Worm (Caenorhabditis elegans) whole organism, early embryonic: ENCODE data around the gene Y116F11B.6.

Source experiments
- B0310.2 ChIP-seq: sonication (generic microtip); optimal IDR thresholded peaks from 2 replicates; lab custom pipeline; 2016; ENCODE audit warnings: mild to moderate bottlenecking, missing genetic modification characterization, missing compliant biosample characterization
- F13C5.2 ChIP-seq: sonication (generic microtip); optimal IDR thresholded peaks from 2 replicates; lab custom pipeline; 2017; ENCODE audit warnings: mild to moderate bottlenecking, missing genetic modification characterization, inconsistent platforms, missing compliant biosample characterization
- aly-1 ChIP-seq: sonication (generic microtip); optimal IDR thresholded peaks from 2 replicates; lab custom pipeline; 2016; ENCODE audit warnings: missing genetic modification characterization, missing compliant biosample characterization
- ama-1 ChIP-seq: fragments of 150-350 bp; optimal IDR thresholded peaks from 2 replicates; lab custom pipeline; 2014
- ceh-13 ChIP-seq: fragments of 200-800 bp; sonication (Bioruptor generic); optimal IDR thresholded peaks from 2 replicates; lab custom pipeline; 2018; ENCODE audit warnings: mild to moderate bottlenecking, missing genetic modification characterization, missing compliant biosample characterization
- ceh-36 ChIP-seq: sonication (generic microtip); optimal IDR thresholded peaks from 2 replicates; lab custom pipeline; 2016; ENCODE audit warnings: missing genetic modification characterization, inconsistent platforms, missing compliant biosample characterization
- ets-7 ChIP-seq: sonication (generic microtip); optimal IDR thresholded peaks from 2 replicates; lab custom pipeline; 2016; ENCODE audit warnings: missing genotype, missing genetic modification characterization, missing compliant biosample characterization
- flt-1 ChIP-seq: fragments of 200-800 bp; sonication (Bioruptor generic); IDR thresholded peaks from 2 replicates; pipeline ENCODE4 v1.3.6; 2022; ENCODE audit warnings: missing genetic modification characterization, missing compliant biosample characterization
- hmbx-1 ChIP-seq: sonication (generic microtip); optimal IDR thresholded peaks from 2 replicates; lab custom pipeline; 2016; ENCODE audit warnings: mild to moderate bottlenecking, missing genetic modification characterization, missing compliant biosample characterization
- hmg-4 ChIP-seq: fragments of 200-800 bp; sonication (Bioruptor generic); optimal IDR thresholded peaks from 2 replicates; lab custom pipeline; 2018; ENCODE audit warnings: mild to moderate bottlenecking, missing genetic modification characterization, missing compliant biosample characterization
- hnd-1 ChIP-seq: sonication (generic microtip); optimal IDR thresholded peaks from 2 replicates; lab custom pipeline; 2016; ENCODE audit warnings: missing genetic modification characterization, missing compliant biosample characterization
- pes-1 ChIP-seq: fragments of 200-800 bp; sonication (Bioruptor generic); IDR thresholded peaks from 2 replicates; pipeline ENCODE4 v1.3.6; 2022; ENCODE audit warnings: missing genetic modification reagents, missing genetic modification characterization, missing compliant biosample characterization
- scrt-1 ChIP-seq: fragments of 200-800 bp; sonication (Bioruptor generic); IDR thresholded peaks from 2 replicates; pipeline ENCODE4 v1.3.6; 2022; ENCODE audit warnings: missing genetic modification characterization, missing compliant biosample characterization
- sea-1 ChIP-seq: fragments of 200-800 bp; sonication (Bioruptor generic); conservative IDR thresholded peaks from 2 replicates; pipeline ENCODE4 v1.3.6; 2022; ENCODE audit warnings: missing genetic modification characterization, missing compliant biosample characterization
- tbx-11 ChIP-seq: fragments of 200-800 bp; sonication (Bioruptor generic); IDR thresholded peaks from 2 replicates; pipeline ENCODE4 v1.3.6; 2022; ENCODE audit warnings: missing genetic modification characterization, missing compliant biosample characterization
- tbx-37 ChIP-seq: fragments of 200-800 bp; sonication (Bioruptor generic); conservative IDR thresholded peaks from 2 replicates; pipeline ENCODE4 v1.3.6; 2022; ENCODE audit warnings: missing genetic modification reagents, missing genetic modification characterization, missing compliant biosample characterization
- tra-4 ChIP-seq: sonication (generic microtip); optimal IDR thresholded peaks from 2 replicates; lab custom pipeline; 2017; ENCODE audit warnings: missing genetic modification characterization, missing compliant biosample characterization

Gene Y116F11B.6

ce11 chrV:19856335-19856734, 10.6 kb upstream of the Y116F11B.6 start:
- TF ChIP-seq hmg-4 = no peak
- TF ChIP-seq hmbx-1 = no peak
- TF ChIP-seq tbx-11 (GFP tag; lab: Robert Waterston, UW) = no peak
- no peak for TF ChIP-seq tra-4 (tag; lab: Kevin White, UChicago)
- no peak for TF ChIP-seq B0310.2 (tag; lab: Kevin White, UChicago)
- no peak for TF ChIP-seq tbx-37
- no peak for TF ChIP-seq aly-1 (tag; lab: Kevin White, UChicago)
- TF ChIP-seq hnd-1 (tag; lab: Kevin White, UChicago) = no peak
- TF ChIP-seq pes-1 (GFP tag; lab: Robert Waterston, UW) = no peak
- TF ChIP-seq ets-7 = no peak
- TF ChIP-seq ceh-13 (GFP tag; lab: Kevin White, UChicago) = no peak

- TF ChIP-seq ama-1 = no peak
- TF ChIP-seq tbx-37 = no peak
- TF ChIP-seq hnd-1 (tag; lab: Kevin White, UChicago) = no peak
- no peak for TF ChIP-seq scrt-1 (GFP tag; lab: Robert Waterston, UW)
These were observed 7.8 kb upstream of the Y116F11B.6 start for ce11 chrV:19853610-19854009.

ce11 chrV:19848014-19848413, 2.2 kb upstream of the Y116F11B.6 start, which contains the start of gene Y116F11B.7:
Gene Y116F11B.7 (plus strand): TSS chrV:19848314.
- TF ChIP-seq aly-1 (tag; lab: Kevin White, UChicago) (no peak), scrt-1 (GFP tag; lab: Robert Waterston, UW) (no peak), pes-1 (GFP tag; lab: Robert Waterston, UW) (no peak), sea-1 (GFP tag; lab: Robert Waterston, UW) (no peak), flt-1 (GFP tag; lab: Robert Waterston, UW) (no peak), ceh-36 (no peak), hmbx-1 (no peak), B0310.2 (tag; lab: Kevin White, UChicago) (no peak), tbx-37 (no peak), ets-7 (no peak)

- no peak for TF ChIP-seq ama-1
- TF ChIP-seq ceh-36 = no peak
- TF ChIP-seq hnd-1 (tag; lab: Kevin White, UChicago) = no peak
- no peak for TF ChIP-seq B0310.2 (tag; lab: Kevin White, UChicago)
These were observed 9.6 kb downstream of the Y116F11B.6 start, which contains the start of gene srw-38 for ce11 chrV:19836142-19836541. Gene srw-38 (plus strand): TSS chrV:19836442.

- TF ChIP-seq ama-1 (no peak), sea-1 (GFP tag; lab: Robert Waterston, UW) (no peak), tbx-37 (no peak), scrt-1 (GFP tag; lab: Robert Waterston, UW) (no peak), hnd-1 (tag; lab: Kevin White, UChicago) (no peak), flt-1 (GFP tag; lab: Robert Waterston, UW) (no peak), aly-1 (tag; lab: Kevin White, UChicago) (no peak), ceh-13 (GFP tag; lab: Kevin White, UChicago) (no peak), ceh-36 (no peak), pes-1 (GFP tag; lab: Robert Waterston, UW) (no peak), B0310.2 (tag; lab: Kevin White, UChicago) (no peak), F13C5.2 (tag; lab: Kevin White, UChicago) (no peak), ets-7 (no peak), tra-4 (tag; lab: Kevin White, UChicago) (no peak), hmg-4 (no peak), tbx-11 (GFP tag; lab: Robert Waterston, UW) (no peak), hmbx-1 (no peak)
These were observed 14.2 kb downstream of the Y116F11B.6 start for ce11 chrV:19831588-19831987.

ce11 chrV:19830815-19831214, 15.0 kb downstream of the Y116F11B.6 start, which contains the start of gene pcp-4:
Gene pcp-4 (minus strand): TSS chrV:19831011.
- TF ChIP-seq flt-1 (GFP tag; lab: Robert Waterston, UW) (no peak), scrt-1 (GFP tag; lab: Robert Waterston, UW) (no peak), ama-1 (no peak), ceh-36 (no peak), tra-4 (tag; lab: Kevin White, UChicago) (no peak), tbx-37 (no peak), tbx-11 (GFP tag; lab: Robert Waterston, UW) (no peak), sea-1 (GFP tag; lab: Robert Waterston, UW) (no peak), hnd-1 (tag; lab: Kevin White, UChicago) (no peak)

ce11 chrV:19829225-19829624, 16.6 kb downstream of the Y116F11B.6 start:
- TF ChIP-seq ceh-36 (peak; percentile 88), hnd-1 (tag; lab: Kevin White, UChicago) (no peak)

- no peak for TF ChIP-seq hmg-4
- no peak for TF ChIP-seq tra-4 (tag; lab: Kevin White, UChicago)
- no peak for TF ChIP-seq ets-7
- TF ChIP-seq scrt-1 (GFP tag; lab: Robert Waterston, UW) = no peak
- no peak for TF ChIP-seq flt-1 (GFP tag; lab: Robert Waterston, UW)
- TF ChIP-seq sea-1 (GFP tag; lab: Robert Waterston, UW) = no peak
- TF ChIP-seq ceh-36 = peak; percentile 71
These were observed 18.3 kb downstream of the Y116F11B.6 start for ce11 chrV:19827481-19827880.

- no peak for TF ChIP-seq ets-7
- TF ChIP-seq B0310.2 (tag; lab: Kevin White, UChicago) = no peak
- TF ChIP-seq sea-1 (GFP tag; lab: Robert Waterston, UW) = no peak
- no peak for TF ChIP-seq ceh-13 (GFP tag; lab: Kevin White, UChicago)
- TF ChIP-seq F13C5.2 (tag; lab: Kevin White, UChicago) = no peak
- TF ChIP-seq flt-1 (GFP tag; lab: Robert Waterston, UW) = no peak
- no peak for TF ChIP-seq tbx-11 (GFP tag; lab: Robert Waterston, UW)
- TF ChIP-seq hmbx-1 = no peak
- no peak for TF ChIP-seq tbx-37
- no peak for TF ChIP-seq tra-4 (tag; lab: Kevin White, UChicago)
- TF ChIP-seq hmg-4 = no peak
- TF ChIP-seq ceh-36 = no peak
- no peak for TF ChIP-seq pes-1 (GFP tag; lab: Robert Waterston, UW)
- TF ChIP-seq aly-1 (tag; lab: Kevin White, UChicago) = no peak
These were observed 23.7 kb downstream of the Y116F11B.6 start, which contains the start of gene Y116F11B.17 for ce11 chrV:19822093-19822492. Gene Y116F11B.17 (minus strand): TSS chrV:19822193.
